Worm (Caenorhabditis elegans) whole organism, mixed stage, embryonic: ENCODE measurements around the gene ZK418.13.

Source experiments
- nhr-237 ChIP-seq: fragments of 150-350 bp; optimal IDR thresholded peaks from 2 replicates; lab custom pipeline; 2014; ENCODE audit warnings: missing biosample characterization, missing genetic modification characterization
- pha-4 ChIP-seq: fragments of 150-350 bp; optimal IDR thresholded peaks from 2 replicates; lab custom pipeline; 2018; ENCODE audit warnings: missing biosample characterization, missing genetic modification reagents, missing genetic modification characterization

ce11 chrIII:7114952-7115488 is 38.7 kb upstream of the ZK418.13 start, which contains the start of gene nhr-10:
- TF ChIP-seq pha-4 (tag; lab: Kevin White, UChicago) (no peak), nhr-237 (tag; lab: Kevin White, UChicago) (no peak)
